Worm (Caenorhabditis elegans) whole organism, L2 larva: ENCODE results near the gene T13C5.7.

Experiments used
- F13H6.1 ChIP-seq: sonication (generic microtip); optimal IDR thresholded peaks from 2 replicates; lab custom pipeline; 2016; ENCODE audit warnings: missing genetic modification characterization, missing compliant biosample characterization
- ceh-82 ChIP-seq: fragments of 150-350 bp; optimal IDR thresholded peaks from 2 replicates; lab custom pipeline; 2014; ENCODE audit warnings: missing biosample characterization, missing genetic modification characterization
- egl-27 ChIP-seq: sonication (generic microtip); optimal IDR thresholded peaks from 3 replicates; lab custom pipeline; 2017; ENCODE audit warnings: missing biosample characterization, missing genetic modification reagents, missing genetic modification characterization
- elt-1 ChIP-seq: fragments of 150-350 bp; optimal IDR thresholded peaks from 2 replicates; lab custom pipeline; 2014; ENCODE audit warnings: missing biosample characterization, missing genetic modification characterization
- elt-3 ChIP-seq: sonication (generic microtip); optimal IDR thresholded peaks from 2 replicates; lab custom pipeline; 2017; ENCODE audit warnings: missing biosample characterization, missing genetic modification characterization
- nhr-21 ChIP-seq: fragments of 150-350 bp; optimal IDR thresholded peaks from 2 replicates; lab custom pipeline; 2014; ENCODE audit warnings: missing biosample characterization, missing genetic modification characterization
- nhr-237 ChIP-seq: fragments of 150-350 bp; optimal IDR thresholded peaks from 2 replicates; lab custom pipeline; 2014; ENCODE audit warnings: missing biosample characterization, missing genetic modification characterization
- nhr-25 ChIP-seq: fragments of 150-350 bp; sonication (generic microtip); optimal IDR thresholded peaks from 3 replicates; lab custom pipeline; 2014; ENCODE audit warnings: missing biosample characterization, missing genetic modification characterization
- nhr-77 ChIP-seq: fragments of 150-350 bp; optimal IDR thresholded peaks from 2 replicates; lab custom pipeline; 2014; ENCODE audit warnings: missing biosample characterization, missing genetic modification characterization
- skn-1 ChIP-seq: sonication (generic microtip); optimal IDR thresholded peaks from 2 replicates; lab custom pipeline; 2017; ENCODE audit warnings: missing biosample characterization, missing genetic modification characterization
- zag-1 ChIP-seq: fragments of 150-350 bp; optimal IDR thresholded peaks from 2 replicates; lab custom pipeline; 2014; ENCODE audit warnings: missing biosample characterization, missing genetic modification characterization
- ztf-11 ChIP-seq: sonication (generic microtip); optimal IDR thresholded peaks from 2 replicates; lab custom pipeline; 2017; ENCODE audit warnings: missing biosample characterization, missing genetic modification characterization

DNA sequence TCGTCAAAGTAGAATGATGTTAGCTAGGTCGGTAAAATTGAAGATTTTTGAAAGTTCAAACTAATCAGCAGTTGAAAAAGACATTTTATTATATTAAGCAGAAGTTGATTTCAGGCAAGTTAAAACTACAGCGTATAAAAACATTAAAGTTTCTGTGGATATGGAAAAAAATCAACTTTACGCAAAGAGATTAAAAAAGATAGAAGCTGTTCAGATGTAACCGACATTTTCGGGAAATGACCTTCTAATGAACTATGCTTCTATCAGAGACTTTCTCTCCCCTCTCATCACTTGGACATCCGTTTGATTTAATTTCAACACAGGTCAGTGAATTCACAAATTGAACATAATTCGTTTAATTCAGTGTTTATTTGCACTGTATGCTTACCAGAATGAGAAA, at the start of gene T13C5.7:
- TF ChIP-seq zag-1 (no peak), nhr-77 (tag; lab: Kevin White, UChicago) (no peak), elt-3 (tag; lab: Kevin White, UChicago) (no peak), skn-1 (tag; lab: Kevin White, UChicago) (no peak), nhr-25 (tag; lab: Kevin White, UChicago) (no peak), F13H6.1 (tag; lab: Kevin White, UChicago) (no peak), elt-1 (tag; lab: Kevin White, UChicago) (no peak), ceh-82 (tag; lab: Kevin White, UChicago) (no peak), nhr-21 (no peak), egl-27 (tag; lab: Kevin White, UChicago) (no peak), nhr-237 (tag; lab: Kevin White, UChicago) (no peak), ztf-11 (no peak)
